Worm (Caenorhabditis elegans): ENCODE measurements around the gene C55C3.1.

DNA sequence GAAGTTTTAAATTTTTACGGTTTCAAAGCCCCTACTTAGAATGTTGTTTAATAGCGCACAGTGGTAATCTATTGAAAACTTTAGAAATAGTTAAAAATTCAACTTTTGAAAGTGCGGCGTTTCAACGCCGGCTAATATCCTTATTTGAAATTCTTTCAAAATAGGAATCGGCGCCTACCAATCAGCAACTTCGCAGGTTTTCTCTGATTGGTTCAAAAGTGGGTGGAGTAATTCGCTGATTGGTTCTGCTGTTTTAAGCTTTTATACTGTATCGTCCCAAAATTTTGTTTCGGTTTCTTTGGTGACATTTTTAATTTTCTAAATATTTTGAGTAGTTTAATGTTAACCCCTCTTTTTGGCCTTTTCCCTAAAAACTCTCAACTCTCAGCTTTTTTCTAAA, 43.1 kb downstream of the C55C3.1 start:
- TF ChIP-seq unc-62 (GFP tag; optimal IDR thresholded peaks at IDR 0.05 in 1 of 2) (no peak), unc-62 (tag; optimal IDR thresholded peaks at IDR 0.05) (no peak), lin-38 (GFP tag; IDR thresholded peaks at IDR 0.05) (no peak), madf-5 (GFP tag; IDR thresholded peaks at IDR 0.05) (no peak), F44E2.7 (GFP tag; IDR thresholded peaks at IDR 0.05) (no peak), ceh-82 (tag; optimal IDR thresholded peaks at IDR 0.05) (no peak), ama-1 (optimal IDR thresholded peaks at IDR 0.05) (no peak), zip-11 (GFP tag; IDR thresholded peaks at IDR 0.05) (no peak), jun-1 (tag; optimal IDR thresholded peaks at IDR 0.05) (no peak), dmd-6 (GFP tag; IDR thresholded peaks at IDR 0.05) (no peak), nhr-76 (tag; optimal IDR thresholded peaks at IDR 0.05) (no peak), nhr-10 (tag; optimal IDR thresholded peaks at IDR 0.05) (no peak)
